Fruit fly (Drosophila melanogaster) whole organism, embryonic: Measurements from ENCODE around the gene Naxd.

Source experiments
- B-H1 ChIP-seq: fragments of 200-800 bp; sonication (Bioruptor generic); IDR thresholded peaks from 3 replicates; pipeline ENCODE4 v1.3.6; 2022; ENCODE audit warnings: missing biosample characterization, missing genetic modification characterization
- CG10209 ChIP-seq: fragments of 200-800 bp; sonication (Bioruptor generic); optimal IDR thresholded peaks from 3 replicates; lab custom pipeline; 2017; ENCODE audit warnings: missing biosample characterization, mild to moderate bottlenecking, missing genetic modification characterization, missing genetic modification reagents
- CG11085 ChIP-seq: fragments of 200-800 bp; sonication (Bioruptor generic); IDR thresholded peaks from 2 replicates; pipeline ENCODE4 v1.3.6; 2022; ENCODE audit warnings: missing biosample characterization, missing genetic modification characterization
- CG11560 ChIP-seq: fragments of 200-800 bp; sonication (Bioruptor generic); IDR thresholded peaks from 3 replicates; pipeline ENCODE4 v1.3.6; 2022; ENCODE audit warnings: missing biosample characterization, missing genetic modification characterization
- CG12299 ChIP-seq: fragments of 200-800 bp; sonication (Bioruptor generic); optimal IDR thresholded peaks from 2 replicates; lab custom pipeline; 2018; ENCODE audit warnings: missing biosample characterization, mild to moderate bottlenecking, missing genetic modification characterization
- CG12942 ChIP-seq: fragments of 200-800 bp; sonication (Bioruptor generic); optimal IDR thresholded peaks from 3 replicates; lab custom pipeline; 2016; ENCODE audit warnings: missing biosample characterization, missing genetic modification characterization
- CG1529 ChIP-seq: fragments of 200-800 bp; sonication (Bioruptor generic); optimal IDR thresholded peaks from 3 replicates; lab custom pipeline; 2018; ENCODE audit warnings: missing biosample characterization, missing genetic modification characterization
- CG17328 ChIP-seq: fragments of 200-800 bp; sonication (Bioruptor generic); IDR thresholded peaks from 2 replicates; pipeline ENCODE4 v1.3.6; 2022; ENCODE audit warnings: missing biosample characterization, missing genetic modification characterization
- CG17385 ChIP-seq: fragments of 200-800 bp; sonication (Bioruptor generic); optimal IDR thresholded peaks from 3 replicates; lab custom pipeline; 2018; ENCODE audit warnings: missing biosample characterization, mild to moderate bottlenecking, missing genetic modification characterization
- CG17829 ChIP-seq: fragments of 200-800 bp; optimal IDR thresholded peaks from 2 replicates; lab custom pipeline; 2019; ENCODE audit warnings: missing biosample characterization, mild to moderate bottlenecking, missing genetic modification characterization, moderate library complexity
- CG2120 ChIP-seq: fragments of 200-800 bp; sonication (Bioruptor generic); optimal IDR thresholded peaks from 3 replicates; lab custom pipeline; 2016; ENCODE audit warnings: missing biosample characterization, missing genetic modification characterization
- CG30403 ChIP-seq: fragments of 200-800 bp; sonication (Bioruptor generic); optimal IDR thresholded peaks from 3 replicates; lab custom pipeline; 2016; ENCODE audit warnings: missing biosample characterization, missing genetic modification characterization
- CG3281 ChIP-seq: fragments of 200-800 bp; sonication (Bioruptor generic); optimal IDR thresholded peaks from 3 replicates; lab custom pipeline; 2017; ENCODE audit warnings: missing biosample characterization, mild to moderate bottlenecking, missing genetic modification characterization
- CG4404 ChIP-seq: fragments of 200-800 bp; sonication (Bioruptor generic); IDR thresholded peaks from 2 replicates; pipeline ENCODE4 v1.3.6; 2022; ENCODE audit warnings: missing biosample characterization, missing genetic modification characterization
- CG6175 ChIP-seq: fragments of 200-800 bp; sonication (Bioruptor generic); IDR thresholded peaks from 3 replicates; pipeline ENCODE4 v1.3.6; 2022; ENCODE audit warnings: missing biosample characterization, missing genetic modification characterization
- CG6683 ChIP-seq: fragments of 200-800 bp; sonication (Bioruptor generic); optimal IDR thresholded peaks from 2 replicates; lab custom pipeline; 2017; ENCODE audit warnings: missing biosample characterization, mild to moderate bottlenecking, missing genetic modification characterization, missing genetic modification reagents
- CG9437 ChIP-seq: fragments of 200-800 bp; sonication (Bioruptor generic); optimal IDR thresholded peaks from 2 replicates; lab custom pipeline; 2018; ENCODE audit warnings: missing biosample characterization, mild to moderate bottlenecking, missing genetic modification characterization
- CG9727 ChIP-seq: fragments of 200-800 bp; sonication (Bioruptor generic); optimal IDR thresholded peaks from 3 replicates; lab custom pipeline; 2017; ENCODE audit warnings: missing biosample characterization, mild to moderate bottlenecking, missing genetic modification characterization
- Deaf1 ChIP-seq: fragments of 200-800 bp; optimal IDR thresholded peaks from 3 replicates; lab custom pipeline; 2019; ENCODE audit warnings: missing biosample characterization, mild to moderate bottlenecking, missing genetic modification characterization, moderate library complexity
- Gug ChIP-seq: fragments of 200-800 bp; sonication (Bioruptor generic); IDR thresholded peaks from 4 replicates; pipeline ENCODE4 v1.3.6; 2022; ENCODE audit warnings: missing biosample characterization, missing genetic modification characterization
- Hey ChIP-seq: fragments of 200-800 bp; sonication (Bioruptor generic); optimal IDR thresholded peaks from 3 replicates; lab custom pipeline; 2018; ENCODE audit warnings: missing biosample characterization, mild to moderate bottlenecking, missing genetic modification characterization
- Hmr ChIP-seq: fragments of 200-800 bp; sonication (Bioruptor generic); optimal IDR thresholded peaks from 3 replicates; lab custom pipeline; 2017; ENCODE audit warnings: mild to moderate bottlenecking, missing biosample characterization, missing genetic modification reagents, missing genetic modification characterization
- Hmx ChIP-seq: fragments of 200-800 bp; sonication (Bioruptor generic); optimal IDR thresholded peaks from 2 replicates; lab custom pipeline; 2016; ENCODE audit warnings: missing biosample characterization, missing genetic modification characterization
- MBD-R2 ChIP-seq: fragments of 200-800 bp; sonication (Bioruptor generic); IDR thresholded peaks from 2 replicates; pipeline ENCODE4 v1.3.6; 2022; ENCODE audit warnings: missing biosample characterization, missing genetic modification characterization
- Optix ChIP-seq: fragments of 200-800 bp; sonication (Bioruptor generic); IDR thresholded peaks from 3 replicates; pipeline ENCODE4 v1.3.6; 2022; ENCODE audit warnings: missing biosample characterization, missing genetic modification characterization
- Ptx1 ChIP-seq: fragments of 200-800 bp; sonication (Bioruptor generic); IDR thresholded peaks from 2 replicates; pipeline ENCODE4 v1.3.6; 2022; ENCODE audit warnings: missing biosample characterization, missing genetic modification characterization
- Ravus ChIP-seq: fragments of 200-800 bp; sonication (Bioruptor generic); IDR thresholded peaks from 2 replicates; pipeline ENCODE4 v1.3.6; 2022; ENCODE audit warnings: missing biosample characterization, missing genetic modification characterization
- Side ChIP-seq: fragments of 200-800 bp; sonication (Bioruptor generic); optimal IDR thresholded peaks from 2 replicates; lab custom pipeline; 2016; ENCODE audit warnings: missing biosample characterization, missing genetic modification characterization
- Sox100B ChIP-seq: fragments of 200-800 bp; sonication (Bioruptor generic); optimal IDR thresholded peaks from 3 replicates; lab custom pipeline; 2018; ENCODE audit warnings: missing biosample characterization, mild to moderate bottlenecking, missing genetic modification characterization
- Trl ChIP-seq, 3 experiments: fragments of >200 bp in 2 of 3; fragments of 200-800 bp in 1 of 3; sonication (Bioruptor generic) in 1 of 3; optimal IDR thresholded peaks; 2 replicates in 1 of 3; 3 replicates in 2 of 3; lab custom pipeline; 2016 to 2017; ENCODE audit warnings: missing biosample characterization in 1 of 3, missing genetic modification characterization in 1 of 3
- ab ChIP-seq: fragments of 200-800 bp; sonication (Bioruptor generic); optimal IDR thresholded peaks from 2 replicates; lab custom pipeline; 2016; ENCODE audit warnings: missing biosample characterization, missing genetic modification characterization
- abd-A ChIP-seq: fragments of 200-800 bp; sonication (Bioruptor generic); optimal IDR thresholded peaks from 3 replicates; lab custom pipeline; 2019; ENCODE audit warnings: missing biosample characterization, mild to moderate bottlenecking, missing genetic modification characterization, moderate library complexity
- amos ChIP-seq: fragments of 200-800 bp; sonication (Bioruptor generic); IDR thresholded peaks from 2 replicates; pipeline ENCODE4 v1.3.6; 2022; ENCODE audit warnings: missing biosample characterization, missing genetic modification characterization; ENCODE audit not compliant: partially characterized antibody
- bcd ChIP-seq: fragments of 200-800 bp; sonication (Bioruptor generic); optimal IDR thresholded peaks from 2 replicates; lab custom pipeline; 2017; ENCODE audit warnings: missing biosample characterization, mild to moderate bottlenecking, missing genetic modification characterization
- cwo ChIP-seq: fragments of 200-800 bp; sonication (Bioruptor generic); optimal IDR thresholded peaks from 3 replicates; lab custom pipeline; 2017; ENCODE audit warnings: missing biosample characterization, missing genetic modification characterization, mild to moderate bottlenecking, moderate library complexity, missing genetic modification reagents
- dm ChIP-seq: fragments of 200-800 bp; sonication (Bioruptor generic); optimal IDR thresholded peaks from 3 replicates; lab custom pipeline; 2016; ENCODE audit warnings: missing biosample characterization, missing genetic modification characterization
- eyg ChIP-seq: fragments of 200-800 bp; sonication (Bioruptor generic); optimal IDR thresholded peaks from 3 replicates; lab custom pipeline; 2016; ENCODE audit warnings: missing biosample characterization, missing genetic modification characterization
- gcm2 ChIP-seq: fragments of 200-800 bp; sonication (Bioruptor generic); optimal IDR thresholded peaks from 2 replicates; lab custom pipeline; 2016; ENCODE audit warnings: missing biosample characterization, missing genetic modification characterization
- ind ChIP-seq: fragments of 200-800 bp; sonication (Bioruptor generic); optimal IDR thresholded peaks from 3 replicates; lab custom pipeline; 2016; ENCODE audit warnings: missing biosample characterization, missing genetic modification characterization
- nerfin-2 ChIP-seq: fragments of 200-800 bp; sonication (Bioruptor generic); IDR thresholded peaks from 2 replicates; pipeline ENCODE4 v1.3.6; 2022; ENCODE audit warnings: missing biosample characterization, missing genetic modification characterization; ENCODE audit not compliant: partially characterized antibody
- oc ChIP-seq: fragments of 200-800 bp; sonication (Bioruptor generic); optimal IDR thresholded peaks from 2 replicates; lab custom pipeline; 2018; ENCODE audit warnings: missing biosample characterization, mild to moderate bottlenecking, missing genetic modification characterization, moderate library complexity
- pb ChIP-seq: fragments of 200-800 bp; sonication (Bioruptor generic); optimal IDR thresholded peaks from 3 replicates; lab custom pipeline; 2016; ENCODE audit warnings: missing biosample characterization, missing genetic modification characterization
- pnt ChIP-seq: fragments of 200-800 bp; sonication (Bioruptor generic); optimal IDR thresholded peaks from 3 replicates; lab custom pipeline; 2016; ENCODE audit warnings: missing biosample characterization, missing genetic modification characterization
- stwl ChIP-seq: fragments of 200-800 bp; sonication (Bioruptor generic); optimal IDR thresholded peaks from 3 replicates; lab custom pipeline; 2018; ENCODE audit warnings: missing biosample characterization, mild to moderate bottlenecking, missing genetic modification characterization, moderate library complexity
- tap ChIP-seq: fragments of 200-800 bp; optimal IDR thresholded peaks from 3 replicates; lab custom pipeline; 2019; ENCODE audit warnings: missing biosample characterization, mild to moderate bottlenecking, missing genetic modification characterization, moderate library complexity
- tio ChIP-seq: fragments of 200-800 bp; sonication (Bioruptor generic); optimal IDR thresholded peaks from 2 replicates; lab custom pipeline; 2017; ENCODE audit warnings: missing biosample characterization, missing genetic modification characterization, inconsistent platforms
- unpg ChIP-seq: fragments of 200-800 bp; sonication (Bioruptor generic); optimal IDR thresholded peaks from 3 replicates; lab custom pipeline; 2018; ENCODE audit warnings: missing biosample characterization, mild to moderate bottlenecking, missing genetic modification characterization, moderate library complexity

Naxd gene

DNA sequence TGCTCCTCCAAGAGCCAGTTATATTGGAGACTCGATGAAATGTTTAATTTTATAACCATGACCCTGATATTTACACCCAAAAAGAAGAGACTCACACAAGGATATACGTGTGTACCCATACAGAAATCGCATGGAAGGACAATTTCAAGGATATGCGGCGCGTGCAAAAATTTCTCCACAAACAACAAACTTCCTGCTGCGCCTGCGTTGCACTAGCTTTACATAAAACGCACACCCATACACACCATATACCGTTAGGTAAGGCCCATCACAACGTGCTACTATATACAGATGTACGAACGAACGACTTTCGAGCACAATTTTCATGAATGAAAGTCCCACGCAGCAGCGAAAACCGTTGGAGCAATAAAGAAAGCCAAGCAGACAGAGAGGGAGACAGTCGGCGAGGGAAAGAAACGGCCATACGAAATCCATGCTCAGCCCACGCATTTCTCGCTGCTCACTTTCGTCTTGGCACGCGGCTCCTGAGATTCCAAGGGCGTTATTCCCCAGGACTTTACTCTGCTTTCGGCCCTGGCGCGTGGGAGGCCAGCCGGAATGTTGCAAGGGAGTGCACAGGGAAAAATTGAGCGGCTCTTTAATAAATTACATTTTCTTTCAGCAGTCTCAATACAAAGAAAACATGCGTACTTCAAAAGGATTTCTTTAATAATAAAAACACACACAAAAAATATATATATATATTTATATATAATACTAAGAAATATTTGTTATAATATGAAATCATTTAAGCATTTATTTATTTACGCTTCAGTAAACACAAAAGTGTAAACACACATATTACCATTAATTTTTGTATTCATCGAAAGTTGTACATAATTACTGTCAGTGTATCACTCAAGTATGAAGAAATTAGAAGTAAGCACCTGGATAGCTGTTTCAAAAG lies 9.9 kb downstream of the Naxd start (continued):
- peak; percentile 31 for TF ChIP-seq CG2120 (GFP tag; lab: Kevin White, UChicago)
- no peak for TF ChIP-seq ab (GFP tag; lab: Kevin White, UChicago)
- no peak for TF ChIP-seq pnt (GFP tag; lab: Kevin White, UChicago)
- TF ChIP-seq amos = 0 out of 2 replicates have a peak, but pooled peaks have one; percentile 12
- TF ChIP-seq CG10209 = peak; percentile 44
- no peak; the same call in 3 of the 4 replicates for TF ChIP-seq Gug
- TF ChIP-seq Sox100B (GFP tag; lab: Kevin White, UChicago) = peak; percentile 44
- peak; percentile 39 for TF ChIP-seq CG6683 (GFP tag; lab: Kevin White, UChicago)
- peak; percentile 19 for TF ChIP-seq CG12299 (tag; lab: Kevin White, UChicago)
- TF ChIP-seq CG17328 = no peak
- TF ChIP-seq bcd (GFP tag; lab: Kevin White, UChicago) = peak; percentile 17
- TF ChIP-seq CG9437 = peak; percentile 47
- no peak for TF ChIP-seq CG30403 (GFP tag; lab: Kevin White, UChicago)
- peak; percentile 25 for TF ChIP-seq tap (tag; lab: Kevin White, UChicago)
- TF ChIP-seq Ptx1 (GFP tag; lab: Robert Waterston, UW) = peak; percentile 19; the same call in 1 of the 2 replicates
- peak; percentile 69 for TF ChIP-seq Hmr (GFP tag; lab: Kevin White, UChicago)
- no peak for TF ChIP-seq Trl (optimal IDR thresholded peaks at IDR 0.05; lab: Kevin White, UChicago)
- no peak for TF ChIP-seq Trl (GFP tag; optimal IDR thresholded peaks at IDR 0.05; lab: Kevin White, UChicago)
- no peak for TF ChIP-seq pb
- TF ChIP-seq unpg (GFP tag; lab: Kevin White, UChicago) = peak; percentile 40
- TF ChIP-seq abd-A (tag; lab: Kevin White, UChicago) = peak; percentile 86
- no peak for TF ChIP-seq CG11085 (GFP tag; lab: Robert Waterston, UW)
- peak; percentile 52 for TF ChIP-seq CG9727 (GFP tag; lab: Kevin White, UChicago)
- peak; percentile 27 for TF ChIP-seq ind (GFP tag; lab: Kevin White, UChicago)
- no peak for TF ChIP-seq stwl (tag; lab: Kevin White, UChicago)
- TF ChIP-seq dm (GFP tag; lab: Kevin White, UChicago) = no peak
- peak; percentile 42 for TF ChIP-seq CG17829 (tag; lab: Kevin White, UChicago)
- TF ChIP-seq Hmx = no peak
- TF ChIP-seq tio = no peak
- no peak for TF ChIP-seq oc (tag; lab: Kevin White, UChicago)
- TF ChIP-seq cwo (GFP tag; lab: Kevin White, UChicago) = peak; percentile 26
- TF ChIP-seq, all 482 proteins: peak for 101

DNA sequence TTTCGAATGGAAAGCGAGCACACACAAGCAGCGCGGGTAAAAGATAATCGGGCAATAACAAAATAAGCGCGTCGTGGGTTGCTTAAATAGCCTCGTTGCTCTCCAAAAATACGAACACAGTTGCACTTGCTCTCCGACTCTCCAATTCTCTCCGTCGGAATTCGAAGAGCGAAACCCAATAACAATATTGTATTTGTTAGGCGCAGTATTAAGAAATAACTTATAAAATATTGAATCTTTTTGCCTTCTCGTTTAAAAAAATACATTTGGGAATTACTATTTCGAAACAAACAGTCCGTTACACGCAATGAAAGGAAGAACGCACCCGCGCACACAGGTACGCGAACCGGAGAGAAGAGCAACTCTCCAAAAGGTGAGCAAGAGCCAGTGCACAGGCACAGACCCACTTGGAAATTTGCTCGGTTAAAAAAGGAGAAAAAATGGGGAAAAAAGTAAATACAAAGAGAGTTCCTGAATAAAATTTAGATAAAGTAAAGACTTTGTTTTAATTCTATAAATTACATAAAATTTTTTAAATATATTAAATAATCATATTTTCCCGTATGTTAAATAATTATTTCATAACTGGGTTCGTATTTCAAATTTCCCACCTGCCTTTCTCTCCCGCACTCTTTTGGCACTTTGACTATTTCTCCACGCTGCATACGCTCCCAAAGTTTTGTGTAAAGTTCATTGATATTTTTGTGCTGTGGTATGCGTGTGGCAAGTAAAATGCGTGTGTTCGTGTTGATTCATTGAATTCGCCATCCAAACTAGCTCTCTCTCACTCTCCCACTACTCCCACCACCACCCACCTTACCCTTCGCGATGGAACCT lies 10.9 kb downstream of the Naxd start, which contains the start of gene Mkp3:
Gene Mkp3, minus strand, starts transcription at position 63 of the 837 bp plus-strand sequence.
- TF ChIP-seq CG12299 (tag; lab: Kevin White, UChicago) = peak; percentile 86
- TF ChIP-seq nerfin-2 (GFP tag; lab: Robert Waterston, UW) = no peak
- peak; percentile 72 for TF ChIP-seq Ravus (GFP tag; lab: Robert Waterston, UW)
- TF ChIP-seq gcm2 (GFP tag; lab: Kevin White, UChicago) = peak; percentile 14
- TF ChIP-seq B-H1 = peak; percentile 79; the same call in 2 of the 3 replicates
- no peak for TF ChIP-seq eyg (GFP tag; lab: Kevin White, UChicago)
- TF ChIP-seq CG6175 (GFP tag; lab: Robert Waterston, UW) = peak; percentile 82
- peak; percentile 96 for TF ChIP-seq CG3281 (GFP tag; lab: Kevin White, UChicago)
- peak; percentile 73; the same call in 1 of the 3 replicates for TF ChIP-seq Optix (GFP tag; lab: Robert Waterston, UW)
- peak; percentile 74 for TF ChIP-seq CG4404 (GFP tag; lab: Robert Waterston, UW)
- peak; percentile 63 for TF ChIP-seq Deaf1 (tag; lab: Kevin White, UChicago)
- peak; percentile 85 for TF ChIP-seq CG17385 (GFP tag; lab: Kevin White, UChicago)
- peak; percentile 62 for TF ChIP-seq MBD-R2 (GFP tag; lab: Robert Waterston, UW)
- no peak for TF ChIP-seq Side (GFP tag; lab: Kevin White, UChicago)
- TF ChIP-seq Hey (tag; lab: Kevin White, UChicago) = no peak
- TF ChIP-seq CG1529 (GFP tag; lab: Kevin White, UChicago) = peak; percentile 82
- peak; percentile 67 for TF ChIP-seq CG12942
- peak; percentile 77 for TF ChIP-seq CG11560 (tag; lab: Robert Waterston, UW)
